Worm (Caenorhabditis elegans) whole organism, midembryonic: ENCODE data around the gene immp-1.

ENCODE experiments used
- T22C8.4 ChIP-seq: fragments of 200-800 bp; sonication (Bioruptor generic); IDR thresholded peaks from 2 replicates; pipeline ENCODE4 v1.3.6; 2022; ENCODE audit warnings: missing genetic modification characterization, missing compliant biosample characterization
- cog-1 ChIP-seq: sonication (generic microtip); optimal IDR thresholded peaks from 2 replicates; lab custom pipeline; 2016; ENCODE audit warnings: missing genetic modification characterization, missing compliant biosample characterization
- flt-1 ChIP-seq: fragments of 200-800 bp; sonication (Bioruptor generic); IDR thresholded peaks from 2 replicates; pipeline ENCODE4 v1.3.6; 2022; ENCODE audit warnings: missing genetic modification characterization, missing compliant biosample characterization
- klf-2 ChIP-seq: fragments of 200-800 bp; sonication (Bioruptor generic); conservative IDR thresholded peaks from 2 replicates; pipeline ENCODE4 v1.3.6; 2022; ENCODE audit warnings: missing genetic modification reagents, missing genetic modification characterization, missing compliant biosample characterization
- med-1 ChIP-seq: sonication (generic microtip); optimal IDR thresholded peaks from 2 replicates; lab custom pipeline; 2017; ENCODE audit warnings: missing genetic modification characterization, mild to moderate bottlenecking, missing compliant biosample characterization, antibody characterized with exemption, missing genetic modification reagents; ENCODE audit not compliant: insufficient read depth
- ref-1 ChIP-seq: fragments of 200-800 bp; sonication (Bioruptor generic); conservative IDR thresholded peaks from 2 replicates; pipeline ENCODE4 v1.3.6; 2022; ENCODE audit warnings: missing genetic modification reagents, missing genetic modification characterization, missing compliant biosample characterization
- tab-1 ChIP-seq: fragments of 200-800 bp; sonication (Bioruptor generic); IDR thresholded peaks from 2 replicates; pipeline ENCODE4 v1.3.6; 2022; ENCODE audit warnings: missing genetic modification characterization, missing compliant biosample characterization
- ztf-23 ChIP-seq: fragments of 200-800 bp; sonication (Bioruptor generic); IDR thresholded peaks from 2 replicates; pipeline ENCODE4 v1.3.6; 2022; ENCODE audit warnings: missing genetic modification reagents, missing genetic modification characterization, missing compliant biosample characterization

- TF ChIP-seq T22C8.4 (GFP tag; lab: Robert Waterston, UW) (no peak), ztf-23 (GFP tag; lab: Robert Waterston, UW) (no peak), cog-1 (tag; lab: Kevin White, UChicago) (no peak), tab-1 (GFP tag; lab: Robert Waterston, UW) (no peak), ref-1 (GFP tag; lab: Robert Waterston, UW) (no peak), klf-2 (no peak), flt-1 (GFP tag; lab: Robert Waterston, UW) (no peak), med-1 (GFP tag; lab: Kevin White, UChicago) (no peak)
Measured at ce11 chrIII:11794389-11794788, 19.6 kb downstream of the immp-1 start.
